Worm (Caenorhabditis elegans): Measurements from ENCODE around the gene syd-9.

DNA sequence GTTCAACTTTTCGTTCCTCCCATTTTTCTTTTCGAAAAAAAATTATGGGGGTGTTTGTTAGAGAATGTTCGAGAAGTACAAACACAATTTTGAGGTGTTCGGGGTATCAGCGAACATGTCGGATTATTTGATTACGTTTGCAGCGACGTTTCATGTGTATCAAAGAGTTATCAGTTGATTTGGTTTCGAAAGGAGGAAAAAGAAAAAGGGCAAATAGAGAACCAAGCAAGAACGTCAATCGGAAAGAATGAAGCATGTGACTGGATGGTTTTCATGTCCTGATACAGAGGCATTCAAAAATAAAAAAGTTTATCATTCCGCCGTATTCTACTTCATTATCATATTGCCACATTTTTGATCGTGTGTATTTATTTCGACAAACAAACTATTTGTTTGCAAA, 26.9 kb downstream of the syd-9 start:
- TF ChIP-seq ztf-4 (tag; optimal IDR thresholded peaks at IDR 0.05): no peak
- no peak for TF ChIP-seq dmd-4 (tag; optimal IDR thresholded peaks at IDR 0.05)
- no peak for TF ChIP-seq unc-62 (GFP tag; optimal IDR thresholded peaks at IDR 0.05)
- no peak for TF ChIP-seq R02D3.7 (tag; optimal IDR thresholded peaks at IDR 0.05)
- TF ChIP-seq ZK546.5 (tag; optimal IDR thresholded peaks at IDR 0.05): no peak
- TF ChIP-seq ama-1 (optimal IDR thresholded peaks at IDR 0.05): no peak
- no peak for TF ChIP-seq mdl-1 (tag; optimal IDR thresholded peaks at IDR 0.05)
- TF ChIP-seq C34F6.9 (tag; optimal IDR thresholded peaks at IDR 0.05): no peak
- no peak for TF ChIP-seq blmp-1 (tag; optimal IDR thresholded peaks at IDR 0.05; ENCODE audit: insufficient read depth)
- TF ChIP-seq egl-27 (tag; optimal IDR thresholded peaks at IDR 0.05): no peak
- no peak for TF ChIP-seq sem-4 (tag; optimal IDR thresholded peaks at IDR 0.05)
- TF ChIP-seq F13H6.1 (tag; optimal IDR thresholded peaks at IDR 0.05): peak; percentile 60
- no peak for TF ChIP-seq aly-2 (tag; optimal IDR thresholded peaks at IDR 0.05)
- no peak for TF ChIP-seq mab-5 (tag; optimal IDR thresholded peaks at IDR 0.05)

Data from whole organism, L2 larva.